Fruit fly (Drosophila melanogaster): Measurements from ENCODE around the gene sr.

- TF ChIP-seq EcR (GFP tag; optimal IDR thresholded peaks at IDR 0.05) (no peak), CG8159 (tag; optimal IDR thresholded peaks at IDR 0.05) (no peak)
Observed at dm6 chr3R:18130720-18131119, 40.1 kb downstream of the sr start.

All from whole organism, pupa.